Fruit fly (Drosophila melanogaster): Measurements from ENCODE around the gene Naa60.

Naa60 gene

DNA sequence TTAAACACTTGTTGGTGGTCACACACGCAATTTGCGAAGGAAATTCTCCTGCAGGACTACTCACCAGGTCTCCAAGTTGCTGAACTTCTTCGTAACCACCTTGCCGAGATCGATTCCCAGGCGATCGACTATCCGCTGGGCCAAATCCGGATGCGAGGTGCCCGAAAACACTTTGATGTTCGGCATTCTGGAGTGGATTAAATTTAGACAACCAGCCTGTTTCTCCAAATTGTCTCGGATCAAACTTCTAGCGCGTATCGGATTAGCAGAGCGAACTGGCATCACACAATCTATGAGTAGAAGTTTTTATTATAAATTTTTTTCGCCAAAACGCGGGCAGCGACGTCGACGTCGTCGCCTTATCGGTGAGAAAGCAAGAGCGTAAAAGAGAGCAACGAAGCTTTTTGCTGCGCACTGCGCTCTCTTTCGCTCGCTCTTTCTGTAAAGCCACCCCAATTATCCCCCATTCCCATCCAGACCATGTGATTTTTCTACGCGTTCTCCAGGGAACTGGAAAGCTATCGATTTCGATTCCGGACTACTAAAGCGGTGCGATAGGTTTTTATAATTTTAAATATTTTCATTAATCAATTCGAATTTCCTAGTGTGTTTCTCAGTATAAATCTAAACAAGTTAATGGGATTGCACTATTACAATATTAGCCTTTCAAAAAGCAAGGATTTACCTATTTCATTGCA, 32.4 kb upstream of the Naa60 start (continued):
- TF ChIP-seq CG14441 (GFP tag; IDR thresholded peaks at IDR 0.05): no peak
- peak; percentile 22; the same call in 1 of the 2 replicates for TF ChIP-seq hbn (GFP tag; IDR thresholded peaks at IDR 0.05; ENCODE audit: partially characterized antibody)
- TF ChIP-seq Adf1 (GFP tag; IDR thresholded peaks at IDR 0.05): peak; percentile 96
- TF ChIP-seq Oaz (GFP tag; IDR thresholded peaks at IDR 0.05): no peak
- TF ChIP-seq sr (GFP tag; IDR thresholded peaks at IDR 0.05): no peak
- no peak for TF ChIP-seq ab (GFP tag; optimal IDR thresholded peaks at IDR 0.05)

DNA sequence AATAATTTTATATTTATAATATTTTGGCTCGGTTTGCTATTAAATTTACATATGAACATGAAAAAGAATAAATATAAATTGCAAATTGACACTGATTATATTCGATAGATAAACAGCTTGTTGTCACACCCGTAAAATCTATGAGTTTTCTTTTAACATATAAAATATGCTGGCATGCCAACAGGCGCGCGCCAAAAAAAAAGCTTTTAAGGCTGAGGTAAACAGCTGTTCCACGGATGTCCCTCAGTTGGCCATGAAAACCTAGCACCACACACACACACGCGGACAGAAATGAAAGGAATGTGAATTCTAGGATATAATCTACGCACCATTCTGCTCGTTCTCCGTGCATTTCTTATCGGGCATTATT, 31.8 kb upstream of the Naa60 start:
- TF ChIP-seq Fer1 (GFP tag; optimal IDR thresholded peaks at IDR 0.05): no peak
- TF ChIP-seq Doc2 (GFP tag; IDR thresholded peaks at IDR 0.05): no peak
- no peak for TF ChIP-seq CG43689 (GFP tag; IDR thresholded peaks at IDR 0.05)
- no peak for TF ChIP-seq slou (GFP tag; optimal IDR thresholded peaks at IDR 0.05)
- TF ChIP-seq E2f2 (GFP tag; IDR thresholded peaks at IDR 0.05): no peak
- no peak for TF ChIP-seq seq (GFP tag; IDR thresholded peaks at IDR 0.05)
- TF ChIP-seq Ets97D (GFP tag; optimal IDR thresholded peaks at IDR 0.05): no peak
- peak; percentile 53 for TF ChIP-seq sens (GFP tag)
- no peak for TF ChIP-seq Jarid2 (GFP tag; optimal IDR thresholded peaks at IDR 0.05)
- TF ChIP-seq slbo (GFP tag; IDR thresholded peaks at IDR 0.05): no peak
- TF ChIP-seq NK7.1 (GFP tag; optimal IDR thresholded peaks at IDR 0.05): no peak
- TF ChIP-seq BtbVII (GFP tag; optimal IDR thresholded peaks at IDR 0.05): peak; percentile 6
- TF ChIP-seq CG2889 (GFP tag; IDR thresholded peaks at IDR 0.05): no peak
- no peak for TF ChIP-seq tx (GFP tag; optimal IDR thresholded peaks at IDR 0.05)
- TF ChIP-seq Chrac-16 (GFP tag; optimal IDR thresholded peaks at IDR 0.05): no peak
- TF ChIP-seq CG8281 (tag; optimal IDR thresholded peaks at IDR 0.05): no peak
- no peak for TF ChIP-seq unc-4 (GFP tag; IDR thresholded peaks at IDR 0.05; ENCODE audit: partially characterized antibody)
- TF ChIP-seq CG9215 (GFP tag; IDR thresholded peaks at IDR 0.05): no peak
- no peak for TF ChIP-seq crc (GFP tag; optimal IDR thresholded peaks at IDR 0.05)
- no peak for TF ChIP-seq Oli (tag; optimal IDR thresholded peaks at IDR 0.05)
- TF ChIP-seq pnt (GFP tag; optimal IDR thresholded peaks at IDR 0.05): no peak
- no peak for TF ChIP-seq CG13296 (GFP tag; optimal IDR thresholded peaks at IDR 0.05)
- TF ChIP-seq al (GFP tag; IDR thresholded peaks at IDR 0.05): no peak
- TF ChIP-seq grn (GFP tag; optimal IDR thresholded peaks at IDR 0.05): peak; percentile 55
- TF ChIP-seq fd96Cb (tag; optimal IDR thresholded peaks at IDR 0.05): no peak
- peak in 1 of 2 experiments; percentile 58 for TF ChIP-seq crp (GFP tag; optimal IDR thresholded peaks at IDR 0.05)
- no peak for TF ChIP-seq CG18476 (GFP tag; optimal IDR thresholded peaks at IDR 0.05)
- TF ChIP-seq CG11723 (GFP tag; optimal IDR thresholded peaks at IDR 0.05): no peak
- TF ChIP-seq pita (GFP tag; optimal IDR thresholded peaks at IDR 0.05): no peak
- TF ChIP-seq Lhr (GFP tag; optimal IDR thresholded peaks at IDR 0.05): no peak
- TF ChIP-seq az2 (GFP tag; optimal IDR thresholded peaks at IDR 0.05): no peak
- no peak for TF ChIP-seq gro (GFP tag; optimal IDR thresholded peaks at IDR 0.05)
- no peak for TF ChIP-seq CG12219 (GFP tag; optimal IDR thresholded peaks at IDR 0.05)
- TF ChIP-seq CG9727 (GFP tag; optimal IDR thresholded peaks at IDR 0.05): peak; percentile 3
- no peak for TF ChIP-seq Sox102F (GFP tag; optimal IDR thresholded peaks at IDR 0.05)
- no peak for TF ChIP-seq btn (GFP tag; optimal IDR thresholded peaks at IDR 0.05)
- peak; percentile 25 for TF ChIP-seq Med (GFP tag)
- TF ChIP-seq CG6765 (GFP tag; optimal IDR thresholded peaks at IDR 0.05): no peak
- TF ChIP-seq Camta (GFP tag; optimal IDR thresholded peaks at IDR 0.05): no peak
- no peak for TF ChIP-seq Sry-β (GFP tag; optimal IDR thresholded peaks at IDR 0.05)
- no peak for TF ChIP-seq H2.0 (GFP tag; IDR thresholded peaks at IDR 0.05)
- peak in 1 of 2 experiments; percentile 45 for TF ChIP-seq eve (GFP tag; optimal IDR thresholded peaks at IDR 0.05)
- no peak for TF ChIP-seq Opbp (GFP tag; IDR thresholded peaks at IDR 0.05; ENCODE audit: partially characterized antibody)
- TF ChIP-seq gem (tag; optimal IDR thresholded peaks at IDR 0.05): peak; percentile 4
